Worm (Caenorhabditis elegans): ENCODE results near the gene C30H6.5.

The C30H6.5 gene

ce11 chrIV:17371469-17371868, at the start of gene C30H6.5:
Gene C30H6.5 (plus strand): TSS chrIV:17371769.
- no peak for TF ChIP-seq mxl-2 (GFP tag; conservative IDR thresholded peaks at IDR 0.05)
- TF ChIP-seq fkh-10 (GFP tag; optimal IDR thresholded peaks at IDR 0.05), result no peak
- TF ChIP-seq dmd-9 (GFP tag; IDR thresholded peaks at IDR 0.05), result no peak
- TF ChIP-seq snpc-1.2 (GFP tag; IDR thresholded peaks at IDR 0.05), result no peak
- TF ChIP-seq lir-3 (tag; optimal IDR thresholded peaks at IDR 0.05), result no peak
- TF ChIP-seq ZK546.5 (tag; optimal IDR thresholded peaks at IDR 0.05), result no peak
- no peak for TF ChIP-seq nhr-10 (tag; optimal IDR thresholded peaks at IDR 0.05)
- no peak for TF ChIP-seq lin-1 (GFP tag; IDR thresholded peaks at IDR 0.05)
- no peak for TF ChIP-seq hmg-1.1 (GFP tag; IDR thresholded peaks at IDR 0.05)
- TF ChIP-seq zag-1 (tag; optimal IDR thresholded peaks at IDR 0.05), result no peak
- TF ChIP-seq lin-38 (GFP tag; IDR thresholded peaks at IDR 0.05), result no peak
- no peak for TF ChIP-seq daf-12 (tag; optimal IDR thresholded peaks at IDR 0.05)
- no peak for TF ChIP-seq lsy-2 (tag; optimal IDR thresholded peaks at IDR 0.05)
- TF ChIP-seq F10B5.3 (tag; optimal IDR thresholded peaks at IDR 0.05), result no peak
- TF ChIP-seq zip-11 (GFP tag; IDR thresholded peaks at IDR 0.05), result no peak
- TF ChIP-seq lim-7 (GFP tag; IDR thresholded peaks at IDR 0.05), result no peak
- TF ChIP-seq F44E2.7 (GFP tag; IDR thresholded peaks at IDR 0.05), result no peak
- no peak for TF ChIP-seq nhr-77 (tag; optimal IDR thresholded peaks at IDR 0.05)
- no peak for TF ChIP-seq dmd-8 (GFP tag; IDR thresholded peaks at IDR 0.05)
- no peak for TF ChIP-seq nhr-76 (tag; optimal IDR thresholded peaks at IDR 0.05)

ce11 chrIV:17328834-17329233, 42.7 kb upstream of the C30H6.5 start, which contains the start of gene ceh-88:
Gene ceh-88 (plus strand): TSS chrIV:17329188.
- TF ChIP-seq hmg-1.1 (GFP tag; IDR thresholded peaks at IDR 0.05) (peak; percentile 41; the same call in 1 of the 2 replicates), zip-2 (tag; optimal IDR thresholded peaks at IDR 0.05) (no peak), F44E2.7 (GFP tag; IDR thresholded peaks at IDR 0.05) (no peak), snpc-1.2 (GFP tag; IDR thresholded peaks at IDR 0.05) (no peak), daf-16 (GFP tag; optimal IDR thresholded peaks at IDR 0.05) (no peak), daf-16 (tag; optimal IDR thresholded peaks at IDR 0.05) (peak; percentile 3), dve-1 (tag; optimal IDR thresholded peaks at IDR 0.05; ENCODE audit: insufficient read depth) (peak; percentile 15), mes-2 (tag; optimal IDR thresholded peaks at IDR 0.05; ENCODE audit: poor library complexity, severe bottlenecking) (peak; percentile 29), D1046.2 (GFP tag; IDR thresholded peaks at IDR 0.05) (no peak)

ce11 chrIV:17331100-17331577, 40.4 kb upstream of the C30H6.5 start, which contains the start of gene C49C3.6:
Gene C49C3.6 (plus strand): TSS chrIV:17331527.
- no peak for TF ChIP-seq zip-11 (GFP tag; IDR thresholded peaks at IDR 0.05)
- TF ChIP-seq dpl-1 (GFP tag; optimal IDR thresholded peaks at IDR 0.05), result no peak
- TF ChIP-seq unc-130 (GFP tag; optimal IDR thresholded peaks at IDR 0.05), result no peak
- no peak for TF ChIP-seq lin-15B (tag; optimal IDR thresholded peaks at IDR 0.05)
- no peak for TF ChIP-seq daf-19 (GFP tag; conservative IDR thresholded peaks at IDR 0.05)
- no peak for TF ChIP-seq daf-16 (GFP tag; optimal IDR thresholded peaks at IDR 0.05)
- peak; percentile 1 for TF ChIP-seq daf-16 (tag; optimal IDR thresholded peaks at IDR 0.05)
- no peak for TF ChIP-seq ces-1 (GFP tag; optimal IDR thresholded peaks at IDR 0.05)
- TF ChIP-seq gei-8 (GFP tag; optimal IDR thresholded peaks at IDR 0.05), result no peak
- no peak for TF ChIP-seq nhr-42 (GFP tag; IDR thresholded peaks at IDR 0.05)
- no peak for TF ChIP-seq daf-8 (GFP tag; IDR thresholded peaks at IDR 0.05)
- no peak for TF ChIP-seq daf-12 (tag; optimal IDR thresholded peaks at IDR 0.05)
- TF ChIP-seq arid-1 (GFP tag; conservative IDR thresholded peaks at IDR 0.05), result no peak
- no peak for TF ChIP-seq pha-4 (GFP tag; IDR thresholded peaks at IDR 0.05)
- TF ChIP-seq pha-4 (tag; optimal IDR thresholded peaks at IDR 0.05), result no peak
- TF ChIP-seq fkh-10 (GFP tag; optimal IDR thresholded peaks at IDR 0.05), result no peak
- no peak for TF ChIP-seq dmd-8 (GFP tag; IDR thresholded peaks at IDR 0.05)
- TF ChIP-seq lin-39 (tag; optimal IDR thresholded peaks at IDR 0.05), result no peak
- TF ChIP-seq mes-2 (tag; optimal IDR thresholded peaks at IDR 0.05; ENCODE audit: poor library complexity, severe bottlenecking), result peak; percentile 28
- no peak for TF ChIP-seq dve-1 (tag; optimal IDR thresholded peaks at IDR 0.05; ENCODE audit: insufficient read depth)
- TF ChIP-seq ceh-20 (GFP tag; IDR thresholded peaks at IDR 0.05), result no peak
- no peak for TF ChIP-seq sdz-12 (GFP tag; optimal IDR thresholded peaks at IDR 0.05)
- TF ChIP-seq lin-38 (GFP tag; IDR thresholded peaks at IDR 0.05), result peak; percentile 72
- no peak for TF ChIP-seq skn-1 (tag; optimal IDR thresholded peaks at IDR 0.05)
- TF ChIP-seq ztf-11 (tag; optimal IDR thresholded peaks at IDR 0.05), result no peak
- no peak for TF ChIP-seq F49E8.2 (tag; optimal IDR thresholded peaks at IDR 0.05; ENCODE audit: borderline replicate concordance)
- no peak for TF ChIP-seq cey-2 (tag; optimal IDR thresholded peaks at IDR 0.05; ENCODE audit: borderline replicate concordance, insufficient read depth)
- no peak for TF ChIP-seq nhr-10 (tag; optimal IDR thresholded peaks at IDR 0.05)
- TF ChIP-seq F37D6.2 (tag; optimal IDR thresholded peaks at IDR 0.05), result no peak
- TF ChIP-seq lim-7 (GFP tag; IDR thresholded peaks at IDR 0.05), result no peak
- no peak for TF ChIP-seq nhr-28 (tag; optimal IDR thresholded peaks at IDR 0.05)
- no peak for TF ChIP-seq ctbp-1 (GFP tag; IDR thresholded peaks at IDR 0.05)

Data from whole organism, L4 larva.